Worm (Caenorhabditis elegans) whole organism, midembryonic: ENCODE measurements around the gene C18D11.3.
A peak's percentile ranks its signal among the peaks of the same experiment; 100 is the strongest.

ENCODE experiments used
- T22C8.4 ChIP-seq: fragments of 200-800 bp; sonication (Bioruptor generic); IDR thresholded peaks from 2 replicates; pipeline ENCODE4 v1.3.6; 2022; ENCODE audit warnings: missing genetic modification characterization, missing compliant biosample characterization
- cog-1 ChIP-seq: sonication (generic microtip); optimal IDR thresholded peaks from 2 replicates; lab custom pipeline; 2016; ENCODE audit warnings: missing genetic modification characterization, missing compliant biosample characterization
- flt-1 ChIP-seq: fragments of 200-800 bp; sonication (Bioruptor generic); IDR thresholded peaks from 2 replicates; pipeline ENCODE4 v1.3.6; 2022; ENCODE audit warnings: missing genetic modification characterization, missing compliant biosample characterization
- klf-2 ChIP-seq: fragments of 200-800 bp; sonication (Bioruptor generic); conservative IDR thresholded peaks from 2 replicates; pipeline ENCODE4 v1.3.6; 2022; ENCODE audit warnings: missing genetic modification reagents, missing genetic modification characterization, missing compliant biosample characterization
- med-1 ChIP-seq: sonication (generic microtip); optimal IDR thresholded peaks from 2 replicates; lab custom pipeline; 2017; ENCODE audit warnings: missing genetic modification characterization, mild to moderate bottlenecking, missing compliant biosample characterization, antibody characterized with exemption, missing genetic modification reagents; ENCODE audit not compliant: insufficient read depth
- ref-1 ChIP-seq: fragments of 200-800 bp; sonication (Bioruptor generic); conservative IDR thresholded peaks from 2 replicates; pipeline ENCODE4 v1.3.6; 2022; ENCODE audit warnings: missing genetic modification reagents, missing genetic modification characterization, missing compliant biosample characterization
- tab-1 ChIP-seq: fragments of 200-800 bp; sonication (Bioruptor generic); IDR thresholded peaks from 2 replicates; pipeline ENCODE4 v1.3.6; 2022; ENCODE audit warnings: missing genetic modification characterization, missing compliant biosample characterization
- ztf-23 ChIP-seq: fragments of 200-800 bp; sonication (Bioruptor generic); IDR thresholded peaks from 2 replicates; pipeline ENCODE4 v1.3.6; 2022; ENCODE audit warnings: missing genetic modification reagents, missing genetic modification characterization, missing compliant biosample characterization
- ztf-29 ChIP-seq: fragments of 200-800 bp; sonication (Bioruptor generic); IDR thresholded peaks from 2 replicates; pipeline ENCODE4 v1.3.6; 2022; ENCODE audit warnings: missing genetic modification reagents, missing genetic modification characterization, missing compliant biosample characterization

Gene C18D11.3

DNA sequence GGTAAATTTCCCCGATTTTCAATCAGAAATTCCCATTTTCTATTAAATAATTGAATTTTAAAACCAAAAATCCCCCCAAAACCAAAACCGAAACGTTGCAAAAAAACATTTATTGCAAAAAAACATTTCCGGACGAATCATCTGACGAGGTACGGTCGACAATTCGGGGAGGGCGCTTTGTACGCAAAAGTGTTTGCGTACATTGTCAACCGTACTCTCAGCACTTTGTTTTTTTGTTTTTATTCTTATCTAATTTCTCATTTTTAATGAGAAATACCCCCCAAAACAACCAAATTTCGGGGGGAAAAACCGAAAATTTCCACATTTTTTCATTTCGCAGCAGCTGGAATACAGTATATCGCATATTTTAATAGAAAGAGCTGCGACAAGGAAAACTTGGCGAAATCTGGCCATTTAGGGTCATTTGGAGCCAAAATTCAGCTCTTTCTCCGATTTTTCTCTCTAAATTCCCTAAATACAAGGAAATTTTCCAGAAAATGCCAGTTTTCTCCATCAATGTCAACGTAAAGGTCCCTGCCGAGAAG lies 24.5 kb downstream of the C18D11.3 start, which contains the start of gene mif-1:
TSS of gene mif-1 (plus strand) at position 495 of the 545 bp plus-strand sequence.
- TF ChIP-seq ztf-29 (GFP tag; lab: Robert Waterston, UW), result no peak
- TF ChIP-seq tab-1, result no peak
- no peak for TF ChIP-seq flt-1 (GFP tag; lab: Robert Waterston, UW)
- no peak for TF ChIP-seq med-1 (GFP tag; lab: Kevin White, UChicago)
- TF ChIP-seq ref-1, result no peak
- TF ChIP-seq cog-1, result no peak
- no peak for TF ChIP-seq T22C8.4 (GFP tag; lab: Robert Waterston, UW)
- no peak for TF ChIP-seq klf-2
- TF ChIP-seq ztf-23 (GFP tag; lab: Robert Waterston, UW), result no peak

DNA sequence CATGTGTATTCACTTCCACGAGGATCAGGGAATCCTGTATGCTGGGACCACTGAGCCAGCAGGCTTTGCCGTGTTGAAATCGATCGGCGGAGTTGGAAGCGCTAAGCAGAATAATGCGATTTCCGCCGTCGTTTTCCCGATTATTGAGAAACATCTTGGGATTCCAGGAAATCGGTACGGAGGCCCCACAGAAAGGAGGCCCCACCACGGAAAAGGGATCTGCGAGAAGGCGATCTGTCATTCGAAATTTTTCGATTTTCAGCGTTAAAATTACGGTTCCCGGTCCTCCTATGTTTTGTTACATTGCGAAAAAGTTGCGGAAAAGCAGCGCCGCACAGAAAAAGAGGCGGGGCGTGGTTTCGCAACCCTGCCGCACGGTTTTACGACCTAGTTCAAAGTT lies 25.1 kb downstream of the C18D11.3 start:
- TF ChIP-seq flt-1 (GFP tag; lab: Robert Waterston, UW) (peak; percentile 64; the same call in 1 of the 2 replicates), ref-1 (0 out of 2 replicates have a peak, but pooled peaks have one; percentile 25), med-1 (GFP tag; lab: Kevin White, UChicago) (no peak), tab-1 (no peak), T22C8.4 (GFP tag; lab: Robert Waterston, UW) (peak; percentile 34; the same call in 1 of the 2 replicates), klf-2 (peak; percentile 60; the same call in 1 of the 2 replicates), ztf-23 (GFP tag; lab: Robert Waterston, UW) (no peak), cog-1 (no peak), ztf-29 (GFP tag; lab: Robert Waterston, UW) (no peak)

DNA sequence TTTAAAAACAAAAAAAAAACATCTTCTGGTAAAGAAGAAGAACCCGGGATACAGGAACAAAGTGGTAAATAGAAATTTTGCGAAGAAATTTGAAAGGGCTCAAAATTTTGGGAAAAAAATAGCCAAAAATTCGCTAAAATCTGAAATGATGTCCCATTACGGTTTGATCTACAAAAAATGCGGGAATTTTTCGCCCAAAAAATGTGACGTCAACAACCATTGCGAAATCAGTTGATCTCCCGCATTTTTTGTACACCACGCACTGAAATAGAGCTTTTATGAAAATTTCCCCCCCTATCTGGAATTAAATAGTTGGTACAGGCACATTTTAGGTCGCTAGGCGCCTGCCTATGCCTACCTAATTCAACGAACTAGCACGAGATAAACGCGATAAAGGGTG lies 26.3 kb downstream of the C18D11.3 start:
- TF ChIP-seq cog-1 (no peak), T22C8.4 (GFP tag; lab: Robert Waterston, UW) (no peak)

DNA sequence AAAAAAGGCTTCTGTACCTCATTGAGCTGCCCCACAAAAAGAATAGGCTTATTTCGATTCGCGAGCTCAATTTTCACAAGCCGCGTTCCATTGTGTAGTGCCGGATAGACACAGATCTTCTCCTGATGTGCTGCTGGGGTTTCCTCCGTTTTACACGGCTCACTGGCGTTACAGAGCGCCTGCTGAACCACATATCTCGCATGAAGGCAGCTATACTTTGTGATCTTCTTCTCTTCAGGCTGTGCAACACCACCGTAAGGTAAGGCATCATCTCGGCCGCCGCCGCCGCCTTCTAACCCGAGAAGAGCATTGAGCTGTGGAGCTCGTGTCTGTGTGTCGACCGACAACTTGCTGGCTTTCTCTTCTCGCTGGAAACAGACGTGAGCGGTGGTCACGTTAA lies 30.3 kb downstream of the C18D11.3 start:
- no peak for TF ChIP-seq ref-1
- TF ChIP-seq T22C8.4 (GFP tag; lab: Robert Waterston, UW), result no peak
- no peak for TF ChIP-seq tab-1
- TF ChIP-seq ztf-29 (GFP tag; lab: Robert Waterston, UW), result no peak
- no peak for TF ChIP-seq med-1 (GFP tag; lab: Kevin White, UChicago)
- no peak for TF ChIP-seq cog-1
- TF ChIP-seq flt-1 (GFP tag; lab: Robert Waterston, UW), result no peak
- no peak for TF ChIP-seq klf-2
- no peak for TF ChIP-seq ztf-23 (GFP tag; lab: Robert Waterston, UW)

DNA sequence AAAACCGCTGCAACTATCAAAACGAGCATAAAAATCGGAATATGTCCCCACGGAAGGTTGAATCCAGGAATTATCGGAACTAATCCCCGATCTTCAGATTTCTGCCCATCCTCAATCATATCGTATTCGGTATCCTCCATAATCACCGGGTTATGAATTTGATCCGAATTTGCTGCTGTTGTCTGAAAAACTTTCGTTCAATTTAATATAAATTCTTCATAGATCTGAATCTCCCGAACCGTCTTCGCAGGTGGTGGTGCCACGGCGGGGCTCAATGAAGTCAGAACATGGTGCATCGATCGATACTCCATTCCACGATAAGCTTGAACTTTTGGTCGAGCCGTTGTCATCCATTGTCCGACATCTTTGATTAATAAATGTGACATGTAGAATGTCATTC lies 33.6 kb downstream of the C18D11.3 start:
- no peak for TF ChIP-seq ztf-29 (GFP tag; lab: Robert Waterston, UW)
- no peak for TF ChIP-seq T22C8.4 (GFP tag; lab: Robert Waterston, UW)
- no peak for TF ChIP-seq tab-1
- TF ChIP-seq flt-1 (GFP tag; lab: Robert Waterston, UW), result no peak
- no peak for TF ChIP-seq cog-1
- TF ChIP-seq ztf-23 (GFP tag; lab: Robert Waterston, UW), result no peak
- TF ChIP-seq ref-1, result no peak
- no peak for TF ChIP-seq med-1 (GFP tag; lab: Kevin White, UChicago)
- TF ChIP-seq klf-2, result no peak

DNA sequence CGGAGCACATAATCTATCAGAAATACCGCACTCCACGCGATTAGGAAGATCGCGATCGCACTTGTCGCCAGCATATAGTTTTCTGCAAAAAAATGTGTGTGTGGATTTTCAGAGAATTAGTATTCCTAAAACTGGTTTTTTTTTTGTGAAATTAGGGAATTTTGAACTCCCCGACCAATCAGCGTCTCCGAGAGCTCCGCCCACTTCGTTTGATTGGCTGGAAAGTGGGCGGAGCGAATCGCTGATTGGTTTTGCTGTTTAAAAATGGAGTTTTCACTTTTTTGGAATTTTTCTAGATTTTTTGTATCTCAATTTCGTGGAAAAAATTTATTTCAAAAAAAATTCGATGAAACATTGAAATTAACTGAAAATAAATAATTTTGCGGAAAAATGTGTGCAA lies 37.9 kb downstream of the C18D11.3 start:
- TF ChIP-seq med-1 (GFP tag; lab: Kevin White, UChicago) (no peak), klf-2 (no peak), tab-1 (no peak), T22C8.4 (GFP tag; lab: Robert Waterston, UW) (no peak), flt-1 (GFP tag; lab: Robert Waterston, UW) (no peak), cog-1 (no peak), ztf-29 (GFP tag; lab: Robert Waterston, UW) (no peak), ref-1 (no peak), ztf-23 (GFP tag; lab: Robert Waterston, UW) (no peak)

DNA sequence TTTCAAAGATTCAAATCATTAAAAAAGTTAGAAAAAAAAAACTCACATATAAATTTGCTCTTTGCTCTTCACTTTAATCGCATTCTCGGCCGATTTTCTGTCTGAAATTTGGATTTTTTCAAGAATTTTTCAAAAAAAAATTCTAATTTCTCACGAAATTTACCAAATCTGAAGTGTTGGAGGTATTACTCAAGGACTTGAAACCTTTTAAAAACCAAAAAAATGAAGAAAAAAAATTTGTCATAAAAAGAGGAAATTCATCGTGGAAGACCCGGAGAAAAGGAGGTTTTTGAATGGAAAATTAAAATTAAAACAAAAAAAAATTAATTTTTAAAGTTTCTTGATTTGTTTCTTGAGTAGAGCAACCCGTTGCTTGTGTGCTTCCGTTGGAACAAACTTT lies 38.9 kb downstream of the C18D11.3 start, which contains the start of gene Y56A3A.2:
TSS of gene Y56A3A.2 (minus strand) at position 101 of the 400 bp plus-strand sequence.
- TF ChIP-seq med-1 (GFP tag; lab: Kevin White, UChicago), result no peak

DNA sequence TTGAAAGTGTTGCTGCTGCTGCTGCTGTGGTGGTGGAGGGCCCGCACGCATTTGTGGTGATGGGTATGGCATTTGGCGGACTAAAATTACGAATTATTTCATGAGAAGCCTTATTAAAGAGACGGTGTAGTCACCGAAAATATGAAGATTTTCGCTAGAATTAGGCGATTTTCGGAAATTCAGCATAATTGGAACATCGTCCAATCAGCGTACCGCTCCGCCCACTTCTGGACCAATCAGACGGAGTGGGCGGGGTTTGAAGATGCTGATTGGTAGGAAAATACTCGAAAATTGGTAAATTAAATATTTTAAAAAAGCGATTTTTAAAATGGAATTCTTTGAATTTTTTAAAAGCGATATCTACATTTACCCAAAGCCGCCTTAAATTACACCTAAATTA lies 42.9 kb downstream of the C18D11.3 start:
- TF ChIP-seq tab-1, result no peak
- TF ChIP-seq flt-1 (GFP tag; lab: Robert Waterston, UW), result no peak
- TF ChIP-seq cog-1, result no peak
- no peak for TF ChIP-seq klf-2
- no peak for TF ChIP-seq T22C8.4 (GFP tag; lab: Robert Waterston, UW)
- TF ChIP-seq ztf-29 (GFP tag; lab: Robert Waterston, UW), result no peak
- no peak for TF ChIP-seq med-1 (GFP tag; lab: Kevin White, UChicago)
- no peak for TF ChIP-seq ztf-23 (GFP tag; lab: Robert Waterston, UW)
- no peak for TF ChIP-seq ref-1

DNA sequence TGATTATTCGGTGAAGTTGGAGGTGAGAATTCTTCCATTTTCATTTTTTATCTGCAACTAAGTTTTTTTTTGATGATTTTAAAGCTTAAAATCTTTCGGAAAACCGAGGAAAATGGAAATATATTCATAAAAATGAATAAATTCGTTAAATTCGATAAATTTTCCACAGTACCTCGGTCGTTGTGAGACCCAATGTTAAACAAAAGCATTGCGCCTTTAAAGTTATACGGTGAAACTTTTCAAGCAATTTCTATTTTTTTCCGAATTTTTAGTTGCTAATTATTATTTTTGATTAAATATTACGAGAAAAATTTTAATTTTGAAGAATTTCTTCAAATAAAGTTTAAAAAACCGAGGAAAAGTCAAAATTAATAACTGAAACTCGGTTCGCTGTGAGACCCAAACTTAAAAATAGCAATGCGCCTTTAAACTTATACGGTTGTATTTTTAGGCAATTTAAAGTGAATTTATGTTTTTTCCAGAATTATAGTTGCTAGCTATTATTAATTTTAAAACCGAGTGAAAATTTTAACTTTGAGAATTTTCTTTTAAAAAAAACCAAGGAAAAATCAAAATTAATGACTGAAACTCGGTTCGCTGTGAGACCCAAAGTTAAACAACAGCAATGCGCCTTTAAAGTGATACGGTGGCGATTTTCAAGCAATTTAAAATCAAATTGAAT lies 46.1 kb downstream of the C18D11.3 start, which contains the start of gene taf-12:
TSS of gene taf-12 (minus strand) at position 51 of the 682 bp plus-strand sequence.
- TF ChIP-seq ref-1 (no peak), cog-1 (no peak), med-1 (GFP tag; lab: Kevin White, UChicago) (no peak), klf-2 (no peak), ztf-29 (GFP tag; lab: Robert Waterston, UW) (no peak), tab-1 (no peak), T22C8.4 (GFP tag; lab: Robert Waterston, UW) (no peak), ztf-23 (GFP tag; lab: Robert Waterston, UW) (no peak)

DNA sequence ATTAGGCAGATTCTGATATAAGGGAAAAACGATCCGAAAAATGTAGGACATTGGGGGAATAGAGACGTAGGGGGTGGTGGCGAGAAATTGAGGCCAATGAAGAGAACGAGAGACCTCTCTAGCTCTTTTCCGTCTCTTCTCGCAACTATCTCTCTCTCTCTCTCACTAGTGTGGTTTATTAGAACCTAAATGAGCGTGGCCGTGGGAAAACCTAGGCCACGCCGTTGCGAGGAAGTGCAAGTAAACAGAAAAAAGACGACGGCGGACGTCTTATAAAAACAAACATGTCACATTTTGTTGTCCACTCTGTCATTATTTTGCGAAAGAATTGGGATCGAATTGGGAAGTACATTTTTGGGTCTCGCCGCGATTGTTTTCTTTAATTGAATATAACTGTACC lies 46.8 kb downstream of the C18D11.3 start:
- no peak for TF ChIP-seq tab-1
- 0 out of 2 replicates have a peak, but pooled peaks have one; percentile 46 for TF ChIP-seq flt-1 (GFP tag; lab: Robert Waterston, UW)
- TF ChIP-seq ztf-23 (GFP tag; lab: Robert Waterston, UW), result peak; percentile 55; the same call in 1 of the 2 replicates
- peak; percentile 64 for TF ChIP-seq cog-1
